Worm (Caenorhabditis elegans) whole organism, early embryonic: ENCODE results near the gene cyp-33C12.

Experiments
- B0310.2 ChIP-seq: sonication (generic microtip); optimal IDR thresholded peaks from 2 replicates; lab custom pipeline; 2016; ENCODE audit warnings: mild to moderate bottlenecking, missing genetic modification characterization, missing compliant biosample characterization
- aly-1 ChIP-seq: sonication (generic microtip); optimal IDR thresholded peaks from 2 replicates; lab custom pipeline; 2016; ENCODE audit warnings: missing genetic modification characterization, missing compliant biosample characterization
- ama-1 ChIP-seq: fragments of 150-350 bp; optimal IDR thresholded peaks from 2 replicates; lab custom pipeline; 2014
- ceh-36 ChIP-seq: sonication (generic microtip); optimal IDR thresholded peaks from 2 replicates; lab custom pipeline; 2016; ENCODE audit warnings: missing genetic modification characterization, inconsistent platforms, missing compliant biosample characterization
- flt-1 ChIP-seq: fragments of 200-800 bp; sonication (Bioruptor generic); IDR thresholded peaks from 2 replicates; pipeline ENCODE4 v1.3.6; 2022; ENCODE audit warnings: missing genetic modification characterization, missing compliant biosample characterization
- hmbx-1 ChIP-seq: sonication (generic microtip); optimal IDR thresholded peaks from 2 replicates; lab custom pipeline; 2016; ENCODE audit warnings: mild to moderate bottlenecking, missing genetic modification characterization, missing compliant biosample characterization
- hnd-1 ChIP-seq: sonication (generic microtip); optimal IDR thresholded peaks from 2 replicates; lab custom pipeline; 2016; ENCODE audit warnings: missing genetic modification characterization, missing compliant biosample characterization
- scrt-1 ChIP-seq: fragments of 200-800 bp; sonication (Bioruptor generic); IDR thresholded peaks from 2 replicates; pipeline ENCODE4 v1.3.6; 2022; ENCODE audit warnings: missing genetic modification characterization, missing compliant biosample characterization

DNA sequence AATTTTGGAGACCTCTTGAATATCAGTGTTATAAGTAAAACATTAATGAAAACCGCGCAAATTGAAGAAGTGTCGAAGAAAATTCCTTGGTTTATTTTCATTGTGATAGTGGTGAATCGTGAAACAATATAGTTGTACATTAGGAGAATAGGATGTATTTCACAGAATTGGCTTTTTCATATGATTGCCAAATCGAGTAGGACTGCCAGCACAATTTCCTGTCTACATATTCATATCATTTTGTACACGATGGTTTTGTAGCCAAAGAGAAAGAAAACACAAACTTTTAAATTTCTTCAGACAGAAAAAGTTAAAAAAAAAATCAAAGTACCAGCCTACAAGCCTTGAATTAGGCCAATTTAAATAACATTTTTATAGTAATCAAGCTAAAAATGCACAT is 40.5 kb downstream of the cyp-33C12 start, which contains the start of gene str-255:
- TF ChIP-seq ama-1 (lab: Kevin White, UChicago) (no peak), aly-1 (tag; lab: Kevin White, UChicago) (no peak), ceh-36 (tag; lab: Kevin White, UChicago) (no peak), scrt-1 (GFP tag; lab: Robert Waterston, UW) (no peak), B0310.2 (no peak), flt-1 (GFP tag; lab: Robert Waterston, UW) (no peak), hnd-1 (tag; lab: Kevin White, UChicago) (no peak), hmbx-1 (tag; lab: Kevin White, UChicago) (no peak)
